Fruit fly (Drosophila melanogaster) whole organism, prepupa: Measurements from ENCODE around the gene Cp110.
A peak's percentile ranks its signal among the peaks of the same experiment; 100 is the strongest.

ENCODE experiments used
- Blimp-1 ChIP-seq: fragments of 200-800 bp; sonication (Bioruptor generic); optimal IDR thresholded peaks from 3 replicates; lab custom pipeline; 2017; ENCODE audit warnings: missing biosample characterization, missing genetic modification characterization, mild to moderate bottlenecking, moderate library complexity, missing genetic modification reagents
- CG10631 ChIP-seq: fragments of 200-800 bp; sonication (Bioruptor generic); optimal IDR thresholded peaks from 2 replicates; lab custom pipeline; 2016; ENCODE audit warnings: missing biosample characterization, missing genetic modification characterization
- CG10669 ChIP-seq: fragments of 200-800 bp; sonication (Bioruptor generic); optimal IDR thresholded peaks from 3 replicates; lab custom pipeline; 2018; ENCODE audit warnings: missing biosample characterization, mild to moderate bottlenecking, missing genetic modification characterization, moderate library complexity
- CG11762 ChIP-seq: fragments of 200-800 bp; sonication (Bioruptor generic); optimal IDR thresholded peaks from 3 replicates; lab custom pipeline; 2016; ENCODE audit warnings: missing biosample characterization, missing genetic modification characterization; ENCODE audit not compliant: insufficient read depth
- CG11902 ChIP-seq: fragments of 200-800 bp; sonication (Bioruptor generic); optimal IDR thresholded peaks from 3 replicates; lab custom pipeline; 2016; ENCODE audit warnings: missing biosample characterization, missing genetic modification characterization
- CG15336 ChIP-seq: fragments of 200-800 bp; sonication (Bioruptor generic); IDR thresholded peaks from 2 replicates; pipeline ENCODE4 v1.3.6; 2022; ENCODE audit warnings: missing biosample characterization, missing genetic modification characterization
- CG1621 ChIP-seq: fragments of 200-800 bp; sonication (Bioruptor generic); optimal IDR thresholded peaks from 3 replicates; lab custom pipeline; 2018; ENCODE audit warnings: missing biosample characterization, mild to moderate bottlenecking, missing genetic modification characterization
- CG16779 ChIP-seq: fragments of 200-800 bp; sonication (Bioruptor generic); optimal IDR thresholded peaks from 3 replicates; lab custom pipeline; 2017; ENCODE audit warnings: missing biosample characterization, mild to moderate bottlenecking, missing genetic modification characterization
- CG3032 ChIP-seq: fragments of 200-800 bp; optimal IDR thresholded peaks from 2 replicates; lab custom pipeline; 2019; ENCODE audit warnings: missing biosample characterization, mild to moderate bottlenecking, missing genetic modification characterization, moderate library complexity
- CG31627 ChIP-seq: fragments of 200-800 bp; sonication (Bioruptor generic); optimal IDR thresholded peaks from 3 replicates; lab custom pipeline; 2016; ENCODE audit warnings: missing biosample characterization, missing genetic modification characterization
- CG6163 ChIP-seq: fragments of 200-800 bp; sonication (Bioruptor generic); IDR thresholded peaks from 3 replicates; pipeline ENCODE4 v1.3.6; 2022; ENCODE audit warnings: missing biosample characterization, missing genetic modification characterization
- CG6792 ChIP-seq: fragments of 200-800 bp; sonication (Bioruptor generic); optimal IDR thresholded peaks from 3 replicates; lab custom pipeline; 2016; ENCODE audit warnings: missing biosample characterization, missing genetic modification characterization
- CG6808 ChIP-seq: fragments of 200-800 bp; sonication (Bioruptor generic); optimal IDR thresholded peaks from 3 replicates; lab custom pipeline; 2017; ENCODE audit warnings: missing biosample characterization, missing genetic modification characterization, mild to moderate bottlenecking, moderate library complexity, missing genetic modification reagents
- CG7368 ChIP-seq: fragments of 200-800 bp; sonication (Bioruptor generic); optimal IDR thresholded peaks from 3 replicates; lab custom pipeline; 2016; ENCODE audit warnings: missing biosample characterization, missing genetic modification characterization
- CG8632 ChIP-seq: fragments of 200-800 bp; sonication (Bioruptor generic); optimal IDR thresholded peaks from 3 replicates; lab custom pipeline; 2016; ENCODE audit warnings: missing biosample characterization, missing genetic modification characterization
- Eip78C ChIP-seq: fragments of 200-800 bp; sonication (Bioruptor generic); peaks from one replicate; lab custom pipeline; 2016; ENCODE audit warnings: missing biosample characterization, missing genetic modification characterization
- Eip93F ChIP-seq: fragments of 200-800 bp; sonication (Bioruptor generic); optimal IDR thresholded peaks from 2 replicates; lab custom pipeline; 2016; ENCODE audit warnings: missing biosample characterization, mild to moderate bottlenecking, missing genetic modification characterization
- Ets96B ChIP-seq: fragments of 200-800 bp; optimal IDR thresholded peaks from 2 replicates; lab custom pipeline; 2019; ENCODE audit warnings: missing biosample characterization, mild to moderate bottlenecking, missing genetic modification characterization, moderate library complexity
- Hr38 ChIP-seq: sonication (Bioruptor generic); optimal IDR thresholded peaks from 2 replicates; lab custom pipeline; 2016; ENCODE audit warnings: missing biosample characterization, missing genetic modification characterization
- Hr39 ChIP-seq: fragments of 200-800 bp; sonication (Bioruptor generic); optimal IDR thresholded peaks from 2 replicates; lab custom pipeline; 2016; ENCODE audit warnings: missing biosample characterization, missing genetic modification characterization
- Hr4 ChIP-seq: fragments of 200-800 bp; sonication (Bioruptor generic); optimal IDR thresholded peaks from 3 replicates; lab custom pipeline; 2016; ENCODE audit warnings: missing biosample characterization, missing genetic modification characterization
- Met ChIP-seq: fragments of 200-800 bp; sonication (Bioruptor generic); optimal IDR thresholded peaks from 3 replicates; lab custom pipeline; 2016; ENCODE audit warnings: missing biosample characterization, missing genetic modification characterization
- Smox ChIP-seq: fragments of 200-800 bp; sonication (Bioruptor generic); optimal IDR thresholded peaks from 3 replicates; lab custom pipeline; 2016; ENCODE audit warnings: missing biosample characterization, missing genetic modification characterization
- Sox15 ChIP-seq: fragments of 200-800 bp; sonication (Bioruptor generic); optimal IDR thresholded peaks from 3 replicates; lab custom pipeline; 2016; ENCODE audit warnings: missing biosample characterization, missing genetic modification characterization
- dac ChIP-seq: fragments of 200-800 bp; sonication (Bioruptor generic); optimal IDR thresholded peaks from 2 replicates; lab custom pipeline; 2017; ENCODE audit warnings: missing biosample characterization, mild to moderate bottlenecking, missing genetic modification characterization
- dsx ChIP-seq: fragments of 200-800 bp; optimal IDR thresholded peaks from 3 replicates; lab custom pipeline; 2019; ENCODE audit warnings: missing biosample characterization, mild to moderate bottlenecking, missing genetic modification characterization, moderate library complexity; ENCODE audit not compliant: poor library complexity, severe bottlenecking
- eg ChIP-seq: fragments of 200-800 bp; sonication (Bioruptor generic); IDR thresholded peaks from 3 replicates; pipeline ENCODE4 v1.3.6; 2022; ENCODE audit warnings: missing biosample characterization, missing genetic modification characterization
- fd85E ChIP-seq: fragments of 200-800 bp; sonication (Bioruptor generic); optimal IDR thresholded peaks from 3 replicates; lab custom pipeline; 2016; ENCODE audit warnings: missing biosample characterization, missing genetic modification characterization
- fkh ChIP-seq: fragments of 200-800 bp; sonication (Bioruptor generic); optimal IDR thresholded peaks from 3 replicates; lab custom pipeline; 2017; ENCODE audit warnings: missing biosample characterization, mild to moderate bottlenecking, missing genetic modification characterization, moderate library complexity
- lz ChIP-seq: fragments of 200-800 bp; sonication (Bioruptor generic); optimal IDR thresholded peaks from 3 replicates; lab custom pipeline; 2016; ENCODE audit warnings: missing biosample characterization, missing genetic modification characterization
- salr ChIP-seq, 2 experiments: fragments of 200-800 bp; sonication (Bioruptor generic); optimal IDR thresholded peaks; 3 replicates each; lab custom pipeline; 2016 to 2018; ENCODE audit warnings: missing biosample characterization in 2 of 2, missing genetic modification characterization in 2 of 2, mild to moderate bottlenecking in 1 of 2
- spab ChIP-seq: fragments of 200-800 bp; sonication (Bioruptor generic); optimal IDR thresholded peaks from 2 replicates; lab custom pipeline; 2017; ENCODE audit warnings: missing biosample characterization, mild to moderate bottlenecking, missing genetic modification characterization, missing genetic modification reagents
- ss ChIP-seq, 2 experiments: fragments of 200-800 bp; sonication (Bioruptor generic); optimal IDR thresholded peaks; 2 replicates in 1 of 2; 3 replicates in 1 of 2; lab custom pipeline; 2017 to 2018; ENCODE audit warnings: mild to moderate bottlenecking in 2 of 2, missing biosample characterization in 2 of 2, missing genetic modification characterization in 2 of 2, moderate library complexity in 1 of 2
- svp ChIP-seq: fragments of 200-800 bp; sonication (Bioruptor generic); peaks from one replicate; lab custom pipeline; 2016; ENCODE audit warnings: missing biosample characterization, missing genetic modification characterization
- topi ChIP-seq: fragments of 200-800 bp; sonication (Bioruptor generic); optimal IDR thresholded peaks from 3 replicates; lab custom pipeline; 2016; ENCODE audit warnings: missing biosample characterization, missing genetic modification characterization
- vri ChIP-seq: fragments of 200-800 bp; sonication (Bioruptor generic); optimal IDR thresholded peaks from 3 replicates; lab custom pipeline; 2016; ENCODE audit warnings: missing biosample characterization, mild to moderate bottlenecking, missing genetic modification characterization

The Cp110 gene

DNA sequence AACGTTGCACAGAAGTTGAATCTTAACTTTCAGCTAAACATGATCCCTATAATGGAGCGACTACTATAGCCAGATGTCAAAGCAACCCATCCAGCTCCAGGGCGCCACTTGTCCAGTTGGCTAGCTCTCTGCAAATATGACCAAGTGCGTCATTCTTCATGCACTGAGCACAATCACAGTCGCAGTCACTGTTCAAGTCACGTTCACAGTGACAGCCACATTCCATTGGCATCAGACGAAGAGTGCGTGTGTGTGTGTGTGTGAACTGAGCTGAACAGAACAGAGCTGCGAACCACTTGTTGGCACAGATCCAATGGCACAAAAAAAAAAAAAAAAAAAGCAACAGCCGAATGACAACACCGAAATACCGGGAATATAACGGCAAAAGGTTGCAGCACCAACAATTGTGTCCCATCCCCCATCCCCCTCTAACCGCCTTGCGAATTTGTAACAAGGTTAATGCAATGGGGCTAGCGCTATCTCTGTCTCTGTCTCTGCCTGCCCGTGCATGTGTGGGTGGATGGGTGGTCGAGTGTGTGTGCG lies 20.6 kb upstream of the Cp110 start:
- TF ChIP-seq CG7368, result peak; percentile 6
- no peak for TF ChIP-seq CG11902
- peak; percentile 58; the same call in 1 of the 3 replicates for TF ChIP-seq eg (GFP tag; lab: Robert Waterston, UW)
- TF ChIP-seq CG15336 (GFP tag; lab: Robert Waterston, UW), result 0 out of 2 replicates have a peak, but pooled peaks have one; percentile 22

DNA sequence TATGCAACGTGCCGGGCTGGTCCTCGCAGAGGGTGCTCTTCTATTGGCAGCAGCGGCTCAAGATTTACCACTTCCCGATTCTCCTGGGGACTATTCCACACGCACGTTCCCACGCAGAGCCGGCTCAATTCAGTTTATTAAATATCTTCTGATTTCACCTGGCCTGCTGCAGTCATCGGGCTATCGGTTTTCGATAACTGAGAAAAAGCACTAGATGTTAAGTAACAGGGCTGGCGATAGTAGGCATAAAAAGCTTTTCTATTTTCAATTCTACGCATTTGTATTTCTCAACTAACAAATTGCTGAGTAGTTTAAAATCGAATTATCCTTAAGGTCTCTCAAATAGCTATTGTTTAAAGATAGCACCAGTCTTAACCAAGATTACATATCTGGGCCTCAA lies 10.1 kb upstream of the Cp110 start, which contains the start of gene CG14613:
Gene CG14613, minus strand, starts transcription at position 203 of the 400 bp plus-strand sequence.
- TF ChIP-seq salr (GFP tag; optimal IDR thresholded peaks at IDR 0.05; lab: Kevin White, UChicago) (no peak), Blimp-1 (no peak), Met (GFP tag; lab: Kevin White, UChicago) (no peak), fkh (GFP tag; lab: Kevin White, UChicago) (no peak), fd85E (GFP tag; lab: Kevin White, UChicago) (no peak), CG11762 (no peak), CG8632 (GFP tag; lab: Kevin White, UChicago) (no peak), Smox (GFP tag; lab: Kevin White, UChicago) (no peak), Eip93F (GFP tag; lab: Kevin White, UChicago) (no peak), dsx (GFP tag; lab: Kevin White, UChicago) (no peak)

dm6 chrX:22473520-22473919 lies 8.4 kb upstream of the Cp110 start, which contains the start of gene CG14618:
CG14618 (plus strand) TSS chrX:22473698.
- no peak for TF ChIP-seq CG31627 (GFP tag; lab: Kevin White, UChicago)
- no peak for TF ChIP-seq Blimp-1
- no peak for TF ChIP-seq Hr39 (GFP tag; lab: Kevin White, UChicago)
- no peak for TF ChIP-seq CG6808
- no peak for TF ChIP-seq CG3032 (tag; lab: Kevin White, UChicago)
- TF ChIP-seq CG16779 (tag; lab: Kevin White, UChicago), result no peak
- TF ChIP-seq, all 60 proteins: peak for 0

dm6 chrX:22474881-22475280 lies 7.0 kb upstream of the Cp110 start:
- TF ChIP-seq CG10631 (GFP tag; lab: Kevin White, UChicago), result no peak
- TF ChIP-seq ss (GFP tag; optimal IDR thresholded peaks at IDR 0.05; lab: Kevin White, UChicago), result no peak
- TF ChIP-seq dac (GFP tag; lab: Kevin White, UChicago), result no peak
- no peak for TF ChIP-seq vri
- no peak for TF ChIP-seq fd85E (GFP tag; lab: Kevin White, UChicago)
- no peak for TF ChIP-seq svp (GFP tag; lab: Kevin White, UChicago)
- no peak for TF ChIP-seq Hr38
- TF ChIP-seq CG6792, result no peak
- no peak for TF ChIP-seq lz (GFP tag; lab: Kevin White, UChicago)

DNA sequence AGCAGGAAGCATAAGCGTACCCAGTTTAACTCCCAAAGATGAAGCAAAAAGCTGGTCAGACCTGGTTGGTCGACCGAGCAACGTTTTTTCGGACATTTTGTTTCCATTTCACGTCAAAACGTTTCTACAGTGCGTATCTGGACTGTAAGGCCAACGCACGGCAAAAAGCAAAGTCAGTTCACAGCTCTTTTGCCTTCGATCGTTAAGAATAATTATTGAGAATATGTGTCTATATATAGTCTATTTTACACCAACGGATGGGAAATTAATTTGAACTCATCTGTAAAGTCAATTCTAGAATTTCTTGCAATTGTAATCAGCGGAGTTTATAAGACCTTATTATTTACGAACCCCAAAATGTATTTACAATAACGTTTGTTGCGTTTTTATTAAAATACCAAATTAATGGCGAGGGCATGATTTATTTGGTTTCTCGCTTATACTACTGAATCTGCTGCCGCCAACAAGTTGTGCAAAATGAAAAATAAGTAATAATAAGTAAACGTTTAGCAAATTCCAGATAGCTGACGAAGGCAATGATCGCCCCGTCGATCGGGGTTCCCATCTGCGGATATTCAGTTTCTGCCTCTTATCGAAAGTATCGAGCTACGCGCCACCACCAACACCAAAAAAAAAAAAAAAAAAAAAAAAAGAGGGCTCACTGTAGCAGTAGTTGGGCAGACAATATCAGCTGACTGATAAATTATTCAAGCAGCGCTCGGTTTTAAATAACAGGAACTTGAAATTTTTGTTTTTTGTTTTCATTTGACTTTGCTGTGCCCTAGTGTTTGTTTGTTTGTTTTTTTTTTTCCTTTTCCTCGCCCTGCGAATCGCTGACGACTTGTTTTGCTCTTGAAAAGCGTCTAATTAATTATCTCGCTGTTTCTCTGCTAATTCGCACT lies 3.9 kb upstream of the Cp110 start:
- TF ChIP-seq Hr39 (GFP tag; lab: Kevin White, UChicago), result no peak
- TF ChIP-seq spab (GFP tag; lab: Kevin White, UChicago), result no peak
- no peak for TF ChIP-seq CG10669 (GFP tag; lab: Kevin White, UChicago)
- TF ChIP-seq dsx (GFP tag; lab: Kevin White, UChicago), result no peak
- no peak for TF ChIP-seq topi (GFP tag; lab: Kevin White, UChicago)
- TF ChIP-seq CG15336 (GFP tag; lab: Robert Waterston, UW), result no peak
- TF ChIP-seq dac (GFP tag; lab: Kevin White, UChicago), result no peak
- TF ChIP-seq CG11902, result no peak
- TF ChIP-seq Ets96B (tag; lab: Kevin White, UChicago), result no peak
- no peak for TF ChIP-seq Sox15 (GFP tag; lab: Kevin White, UChicago)
- peak; percentile 52; the same call in 2 of the 3 replicates for TF ChIP-seq CG6163 (GFP tag; lab: Robert Waterston, UW)
- TF ChIP-seq Eip78C (GFP tag; lab: Kevin White, UChicago), result peak; percentile 69
- no peak for TF ChIP-seq CG1621 (tag; lab: Kevin White, UChicago)
- TF ChIP-seq Hr4 (GFP tag; lab: Kevin White, UChicago), result peak; percentile 7
- no peak for TF ChIP-seq ss (GFP tag; optimal IDR thresholded peaks at IDR 0.05; lab: Kevin White, UChicago)
